Worm (Caenorhabditis elegans) whole organism, young adult: ENCODE results near the gene Y50D7A.1.

Experiments
- F33H1.4 ChIP-seq: fragments of 200-800 bp; sonication (Bioruptor generic); IDR thresholded peaks from 2 replicates; pipeline ENCODE4 v1.3.6; 2022; ENCODE audit warnings: missing genetic modification reagents, missing genetic modification characterization, missing compliant biosample characterization
- T26A5.8 ChIP-seq: sonication (generic microtip); optimal IDR thresholded peaks from 2 replicates; lab custom pipeline; 2016; ENCODE audit warnings: missing genetic modification characterization, missing compliant biosample characterization
- ama-1 ChIP-seq, 3 experiments: fragments of 150-350 bp in 1 of 3; sonication (generic microtip) in 2 of 3; optimal IDR thresholded peaks; 2 replicates each; lab custom pipeline; 2014 to 2018; ENCODE audit warnings: missing biosample characterization in 2 of 3, missing genetic modification characterization in 2 of 3, missing genetic modification reagents in 2 of 3
- athp-1 ChIP-seq: sonication (generic microtip); optimal IDR thresholded peaks from 2 replicates; lab custom pipeline; 2017; ENCODE audit warnings: mild to moderate bottlenecking, missing genetic modification characterization, missing compliant biosample characterization
- ets-4 ChIP-seq: fragments of 200-800 bp; sonication (Bioruptor generic); optimal IDR thresholded peaks from 2 replicates; lab custom pipeline; 2018; ENCODE audit warnings: mild to moderate bottlenecking, missing genetic modification characterization, missing compliant biosample characterization
- fkh-3 ChIP-seq: sonication (generic microtip); optimal IDR thresholded peaks from 2 replicates; lab custom pipeline; 2016; ENCODE audit warnings: mild to moderate bottlenecking, missing genetic modification characterization, missing compliant biosample characterization
- him-1 ChIP-seq: sonication (generic microtip); optimal IDR thresholded peaks from 2 replicates; lab custom pipeline; 2016; ENCODE audit warnings: missing genotype, missing genetic modification reagents, missing genetic modification characterization, missing compliant biosample characterization
- hrde-1 ChIP-seq: sonication (generic microtip); optimal IDR thresholded peaks from 2 replicates; lab custom pipeline; 2016; ENCODE audit warnings: missing genetic modification characterization, mild to moderate bottlenecking, missing compliant biosample characterization, moderate library complexity, missing genotype, missing genetic modification reagents, borderline replicate concordance
- lin-54 ChIP-seq: fragments of 200-800 bp; sonication (Bioruptor generic); optimal IDR thresholded peaks from 2 replicates; lab custom pipeline; 2018; ENCODE audit warnings: mild to moderate bottlenecking, missing genetic modification characterization, missing compliant biosample characterization
- madf-10 ChIP-seq: sonication (generic microtip); optimal IDR thresholded peaks from 2 replicates; lab custom pipeline; 2016; ENCODE audit warnings: mild to moderate bottlenecking, missing genetic modification characterization, missing compliant biosample characterization
- mxl-1 ChIP-seq: sonication (generic microtip); optimal IDR thresholded peaks from 2 replicates; lab custom pipeline; 2016; ENCODE audit warnings: missing genetic modification characterization, missing compliant biosample characterization
- nhr-179 ChIP-seq: sonication (generic microtip); optimal IDR thresholded peaks from 2 replicates; lab custom pipeline; 2016; ENCODE audit warnings: mild to moderate bottlenecking, missing genetic modification characterization, missing compliant biosample characterization
- zfh-2 ChIP-seq: fragments of 200-800 bp; sonication (Bioruptor generic); conservative IDR thresholded peaks from 2 replicates; pipeline ENCODE4 v1.3.6; 2022; ENCODE audit warnings: missing genetic modification reagents, missing genetic modification characterization, missing compliant biosample characterization

ce11 chrIII:349511-350165 is 57.2 kb downstream of the Y50D7A.1 start:
- peak; percentile 100 for TF ChIP-seq zfh-2 (GFP tag; lab: Robert Waterston, UW)
- no peak for TF ChIP-seq him-1 (tag; lab: Kevin White, UChicago)
- peak; percentile 15; the same call in 1 of the 2 replicates for TF ChIP-seq F33H1.4 (GFP tag; lab: Robert Waterston, UW)
- TF ChIP-seq ets-4 (GFP tag; lab: Kevin White, UChicago): peak; percentile 95
- TF ChIP-seq madf-10 (tag; lab: Kevin White, UChicago): peak; percentile 94
- TF ChIP-seq ama-1 (optimal IDR thresholded peaks at IDR 0.05; lab: Kevin White, UChicago): peak; percentile 81
- no peak for TF ChIP-seq ama-1 (GFP tag; optimal IDR thresholded peaks at IDR 0.05; lab: Kevin White, UChicago)
- TF ChIP-seq lin-54: peak; percentile 68
- TF ChIP-seq hrde-1 (tag; lab: Kevin White, UChicago): no peak
- TF ChIP-seq nhr-179 (tag; lab: Kevin White, UChicago): no peak
- TF ChIP-seq mxl-1 (tag; lab: Kevin White, UChicago): no peak
- TF ChIP-seq athp-1 (tag; lab: Kevin White, UChicago): peak; percentile 84
- no peak for TF ChIP-seq fkh-3 (tag; lab: Kevin White, UChicago)
- TF ChIP-seq T26A5.8 (tag; lab: Kevin White, UChicago): no peak
